Worm (Caenorhabditis elegans) whole organism, L1 larva: Measurements from ENCODE around the gene C49F5.8.
A peak's percentile ranks its signal among the peaks of the same experiment; 100 is the strongest.

Experiments
- C34B4.2 ChIP-seq: sonication (generic microtip); optimal IDR thresholded peaks from 2 replicates; lab custom pipeline; 2017; ENCODE audit warnings: mild to moderate bottlenecking, missing genetic modification characterization, missing compliant biosample characterization
- aly-2 ChIP-seq: fragments of 150-350 bp; optimal IDR thresholded peaks from 2 replicates; lab custom pipeline; 2014; ENCODE audit warnings: missing biosample characterization, missing genetic modification characterization
- ces-1 ChIP-seq: fragments of 150-350 bp; optimal IDR thresholded peaks from 2 replicates; lab custom pipeline; 2014; ENCODE audit warnings: missing biosample characterization, missing genetic modification reagents, missing genetic modification characterization
- efl-1 ChIP-seq, 4 experiments: fragments of 150-350 bp; optimal IDR thresholded peaks in 3 of 4; peaks in 1 of 4; 1 replicate in 1 of 4; 2 replicates in 3 of 4; lab custom pipeline; 2014; ENCODE audit warnings: missing biosample characterization in 2 of 4, missing genetic modification characterization in 2 of 4, missing genetic modification reagents in 2 of 4
- egl-13 ChIP-seq: sonication (generic microtip); optimal IDR thresholded peaks from 2 replicates; lab custom pipeline; 2016; ENCODE audit warnings: missing genotype, missing genetic modification reagents, missing genetic modification characterization, missing compliant biosample characterization
- egl-27 ChIP-seq, 2 experiments: fragments of 150-350 bp in 1 of 2; sonication (generic microtip); optimal IDR thresholded peaks; 3 replicates each; lab custom pipeline; 2017 to 2018; ENCODE audit warnings: missing biosample characterization in 2 of 2, missing genetic modification characterization in 2 of 2, missing genetic modification reagents in 2 of 2
- elt-2 ChIP-seq: sonication (generic microtip); optimal IDR thresholded peaks from 2 replicates; lab custom pipeline; 2016; ENCODE audit warnings: missing genetic modification characterization, mild to moderate bottlenecking, inconsistent platforms, missing compliant biosample characterization, missing genetic modification reagents
- elt-3 ChIP-seq, 6 experiments: fragments of 150-350 bp in 1 of 6; sonication (generic microtip); optimal IDR thresholded peaks; 2 replicates each; lab custom pipeline; 2017 to 2018; ENCODE audit warnings: missing biosample characterization in 6 of 6, missing genetic modification characterization in 6 of 6, inconsistent platforms in 1 of 6
- ets-5 ChIP-seq: fragments of 200-800 bp; sonication (Bioruptor generic); IDR thresholded peaks from 2 replicates; pipeline ENCODE4 v1.3.6; 2022; ENCODE audit warnings: missing genetic modification characterization, missing compliant biosample characterization
- fkh-8 ChIP-seq: sonication (generic microtip); optimal IDR thresholded peaks from 2 replicates; lab custom pipeline; 2016; ENCODE audit warnings: mild to moderate bottlenecking, missing genetic modification characterization, missing compliant biosample characterization
- fos-1 ChIP-seq: fragments of 150-350 bp; optimal IDR thresholded peaks from 2 replicates; lab custom pipeline; 2014; ENCODE audit warnings: missing biosample characterization, missing genetic modification characterization
- grh-1 ChIP-seq: fragments of 200-800 bp; sonication (Bioruptor generic); IDR thresholded peaks from 2 replicates; pipeline ENCODE4 v1.3.6; 2022; ENCODE audit warnings: missing genetic modification reagents, missing genetic modification characterization, missing compliant biosample characterization
- hlh-17 ChIP-seq: fragments of 200-800 bp; sonication (Bioruptor generic); optimal IDR thresholded peaks from 2 replicates; lab custom pipeline; 2018; ENCODE audit warnings: missing genetic modification characterization, mild to moderate bottlenecking, missing compliant biosample characterization, moderate library complexity, borderline replicate concordance
- hpl-2 ChIP-seq: fragments of 150-350 bp; optimal IDR thresholded peaks from 2 replicates; lab custom pipeline; 2014; ENCODE audit warnings: missing biosample characterization, missing genetic modification reagents, missing genetic modification characterization
- irx-1 ChIP-seq: sonication (generic microtip); optimal IDR thresholded peaks from 2 replicates; lab custom pipeline; 2016; ENCODE audit warnings: missing genetic modification characterization, missing compliant biosample characterization
- lin-14 ChIP-seq: fragments of 200-800 bp; sonication (Bioruptor generic); optimal IDR thresholded peaks from 2 replicates; lab custom pipeline; 2018; ENCODE audit warnings: mild to moderate bottlenecking, missing genetic modification characterization, moderate library complexity, missing compliant biosample characterization
- lin-35 ChIP-seq, 2 experiments: fragments of 150-350 bp; optimal IDR thresholded peaks; 2 replicates each; lab custom pipeline; 2014; ENCODE audit warnings: missing biosample characterization in 2 of 2, missing genetic modification characterization in 2 of 2, missing genetic modification reagents in 2 of 2
- lir-3 ChIP-seq: sonication (generic microtip); optimal IDR thresholded peaks from 2 replicates; lab custom pipeline; 2016; ENCODE audit warnings: mild to moderate bottlenecking, missing genetic modification characterization, moderate library complexity, missing compliant biosample characterization; ENCODE audit not compliant: poor library complexity
- lsy-2 ChIP-seq, 2 experiments: fragments of 150-350 bp; optimal IDR thresholded peaks; 2 replicates each; lab custom pipeline; 2014; ENCODE audit warnings: missing biosample characterization in 2 of 2, missing genetic modification characterization in 2 of 2
- mab-9 ChIP-seq: fragments of 200-800 bp; sonication (Bioruptor generic); IDR thresholded peaks from 2 replicates; pipeline ENCODE4 v1.3.6; 2022; ENCODE audit warnings: missing genetic modification reagents, missing genetic modification characterization, missing compliant biosample characterization
- mef-2 ChIP-seq: fragments of 150-350 bp; optimal IDR thresholded peaks from 2 replicates; lab custom pipeline; 2014; ENCODE audit warnings: missing biosample characterization, missing genetic modification characterization
- nhr-11 ChIP-seq: fragments of 150-350 bp; optimal IDR thresholded peaks from 2 replicates; lab custom pipeline; 2014; ENCODE audit warnings: missing biosample characterization, missing genetic modification characterization
- nhr-20 ChIP-seq: sonication (generic microtip); optimal IDR thresholded peaks from 2 replicates; lab custom pipeline; 2016; ENCODE audit warnings: mild to moderate bottlenecking, missing genetic modification characterization, missing compliant biosample characterization
- nhr-237 ChIP-seq: fragments of 150-350 bp; optimal IDR thresholded peaks from 2 replicates; lab custom pipeline; 2014; ENCODE audit warnings: missing biosample characterization, missing genetic modification characterization
- nhr-71 ChIP-seq: sonication (generic microtip); optimal IDR thresholded peaks from 2 replicates; lab custom pipeline; 2016; ENCODE audit warnings: mild to moderate bottlenecking, missing genetic modification characterization, moderate library complexity, missing compliant biosample characterization
- nhr-85 ChIP-seq: sonication (generic microtip); peaks from one replicate; lab custom pipeline; 2016; ENCODE audit warnings: missing genetic modification characterization, inconsistent platforms, missing compliant biosample characterization
- pag-3 ChIP-seq: sonication (generic microtip); optimal IDR thresholded peaks from 2 replicates; lab custom pipeline; 2017; ENCODE audit warnings: missing genetic modification characterization, mild to moderate bottlenecking, missing compliant biosample characterization, antibody characterized with exemption, borderline replicate concordance; ENCODE audit not compliant: insufficient read depth
- pqm-1 ChIP-seq: sonication (generic microtip); optimal IDR thresholded peaks from 3 replicates; lab custom pipeline; 2017; ENCODE audit warnings: missing biosample characterization, missing genetic modification characterization
- rnt-1 ChIP-seq: sonication (generic microtip); optimal IDR thresholded peaks from 2 replicates; lab custom pipeline; 2016; ENCODE audit warnings: mild to moderate bottlenecking, missing genetic modification characterization, moderate library complexity, missing compliant biosample characterization
- snpc-4 ChIP-seq: fragments of 150-350 bp; optimal IDR thresholded peaks from 2 replicates; lab custom pipeline; 2014; ENCODE audit warnings: missing biosample characterization, missing genetic modification characterization
- sup-37 ChIP-seq: fragments of 200-800 bp; sonication (Bioruptor generic); optimal IDR thresholded peaks from 2 replicates; lab custom pipeline; 2018; ENCODE audit warnings: mild to moderate bottlenecking, missing genetic modification characterization, missing compliant biosample characterization
- swsn-7 ChIP-seq: sonication (generic microtip); optimal IDR thresholded peaks from 2 replicates; lab custom pipeline; 2016; ENCODE audit warnings: missing genetic modification characterization, missing compliant biosample characterization
- tlp-1 ChIP-seq: fragments of 150-350 bp; optimal IDR thresholded peaks from 2 replicates; lab custom pipeline; 2014; ENCODE audit warnings: missing biosample characterization, missing genetic modification characterization
- zag-1 ChIP-seq: fragments of 150-350 bp; optimal IDR thresholded peaks from 2 replicates; lab custom pipeline; 2014; ENCODE audit warnings: missing biosample characterization, missing genetic modification characterization
- ztf-11 ChIP-seq, 2 experiments: sonication (generic microtip); optimal IDR thresholded peaks; 2 replicates each; lab custom pipeline; 2016 to 2017; ENCODE audit warnings: missing genetic modification characterization in 2 of 2, missing biosample characterization in 1 of 2, missing compliant biosample characterization in 1 of 2

The C49F5.8 gene

DNA sequence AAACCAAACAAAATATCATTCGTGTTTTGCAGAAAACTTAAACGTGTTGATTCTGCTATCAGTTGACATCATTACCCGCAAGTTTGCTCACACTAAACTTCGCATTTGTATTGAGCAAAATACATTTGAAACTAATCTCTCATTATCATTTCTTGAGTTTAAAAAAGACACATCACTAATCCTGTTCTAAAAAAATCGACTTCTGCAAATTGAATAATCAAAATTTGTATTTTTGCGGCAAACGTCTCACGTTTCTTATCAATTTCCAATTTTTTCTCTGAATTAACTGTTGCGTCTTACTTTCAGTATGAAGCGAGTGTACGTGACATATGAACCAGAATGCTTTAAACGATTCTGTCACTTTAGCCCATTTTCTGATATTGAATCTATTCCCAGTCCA, at the start of gene C49F5.8:
C49F5.8 (plus strand) TSS at position 301 of the 400 bp plus-strand sequence.
- TF ChIP-seq elt-2 (peak; percentile 18), sup-37 (GFP tag; lab: Kevin White, UChicago) (no peak)

DNA sequence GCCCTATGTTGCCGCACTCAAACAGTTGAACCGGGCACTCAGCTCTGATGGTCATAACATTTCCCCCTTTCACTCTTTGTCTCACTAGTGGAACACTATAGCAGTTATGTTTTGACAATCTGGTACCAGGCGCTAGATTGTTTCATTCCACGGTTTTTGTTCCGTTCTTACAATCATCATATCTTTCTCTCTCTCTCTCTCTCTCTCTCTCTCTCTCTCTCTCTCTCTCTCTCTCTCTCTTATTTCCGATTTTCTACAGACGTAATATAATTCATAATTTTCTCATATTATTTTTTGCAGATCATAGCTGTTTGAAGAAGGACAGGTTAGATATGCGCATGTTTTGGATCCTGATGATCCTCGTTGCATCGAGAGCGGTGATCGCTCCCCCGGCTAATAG, 46.1 kb upstream of the C49F5.8 start, which contains the start of gene Y62H9A.12:
Y62H9A.12 (plus strand) TSS at position 301 of the 400 bp plus-strand sequence.
- no peak for TF ChIP-seq egl-13
- TF ChIP-seq irx-1 (tag; lab: Kevin White, UChicago): no peak
- no peak for TF ChIP-seq ces-1
- no peak for TF ChIP-seq pag-3 (tag; lab: Kevin White, UChicago)
- TF ChIP-seq rnt-1 (tag; lab: Kevin White, UChicago): no peak
- no peak for TF ChIP-seq lin-35 (GFP tag; optimal IDR thresholded peaks at IDR 0.05; lab: Kevin White, UChicago)
- no peak for TF ChIP-seq fkh-8 (tag; lab: Kevin White, UChicago)
- no peak for TF ChIP-seq grh-1 (GFP tag; lab: Robert Waterston, UW)
- no peak for TF ChIP-seq zag-1
- no peak for TF ChIP-seq swsn-7 (tag; lab: Kevin White, UChicago)
- no peak for TF ChIP-seq elt-3 (tag; optimal IDR thresholded peaks at IDR 0.05; lab: Kevin White, UChicago)
- TF ChIP-seq nhr-237 (tag; lab: Kevin White, UChicago): no peak

DNA sequence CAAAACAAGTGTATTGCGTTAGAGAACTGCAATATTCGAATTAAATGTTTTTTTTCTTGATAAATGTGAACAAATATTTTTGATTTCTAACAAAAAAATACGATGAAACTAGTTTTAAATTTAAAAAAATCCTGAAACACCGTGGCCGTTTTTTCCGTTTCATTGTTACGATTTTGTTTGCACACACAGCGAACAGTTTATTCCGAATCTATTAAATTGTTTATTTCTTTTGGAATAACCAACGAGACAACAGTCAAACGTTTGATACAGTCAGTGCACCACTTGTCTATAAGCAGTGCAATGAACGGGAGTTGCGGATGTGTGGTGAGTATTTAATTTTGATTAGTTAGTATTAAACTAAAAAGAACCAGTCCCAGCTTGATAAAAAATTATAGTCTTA, 43.2 kb upstream of the C49F5.8 start, which contains the start of gene Y62H9A.13:
Y62H9A.13 (plus strand) TSS at position 301 of the 400 bp plus-strand sequence.
- TF ChIP-seq lsy-2 (tag; optimal IDR thresholded peaks at IDR 0.05; lab: Kevin White, UChicago): no peak
- no peak for TF ChIP-seq irx-1 (tag; lab: Kevin White, UChicago)
- no peak for TF ChIP-seq pqm-1 (tag; lab: Kevin White, UChicago)
- no peak for TF ChIP-seq lin-14 (GFP tag; lab: Kevin White, UChicago)
- TF ChIP-seq hlh-17 (GFP tag; lab: Kevin White, UChicago): no peak
- no peak for TF ChIP-seq mef-2 (tag; lab: Kevin White, UChicago)
- no peak for TF ChIP-seq egl-27 (tag; optimal IDR thresholded peaks at IDR 0.05; lab: Kevin White, UChicago)
- TF ChIP-seq mab-9 (GFP tag; lab: Robert Waterston, UW): no peak
- TF ChIP-seq nhr-11: no peak
- no peak for TF ChIP-seq nhr-237 (tag; lab: Kevin White, UChicago)
- no peak for TF ChIP-seq lir-3 (tag; lab: Kevin White, UChicago)
- TF ChIP-seq nhr-71 (tag; lab: Kevin White, UChicago): no peak
- no peak for TF ChIP-seq snpc-4
- TF ChIP-seq C34B4.2 (tag; lab: Kevin White, UChicago): no peak
- no peak for TF ChIP-seq fos-1 (tag; lab: Kevin White, UChicago)
- no peak for TF ChIP-seq hpl-2 (GFP tag; lab: Kevin White, UChicago)
- TF ChIP-seq efl-1 (optimal IDR thresholded peaks at IDR 0.05; lab: Kevin White, UChicago): no peak
- TF ChIP-seq efl-1 (GFP tag; optimal IDR thresholded peaks at IDR 0.05 in 1 of 2; lab: Kevin White, UChicago): no peak
- no peak for TF ChIP-seq ztf-11 (tag; optimal IDR thresholded peaks at IDR 0.05; lab: Kevin White, UChicago)

DNA sequence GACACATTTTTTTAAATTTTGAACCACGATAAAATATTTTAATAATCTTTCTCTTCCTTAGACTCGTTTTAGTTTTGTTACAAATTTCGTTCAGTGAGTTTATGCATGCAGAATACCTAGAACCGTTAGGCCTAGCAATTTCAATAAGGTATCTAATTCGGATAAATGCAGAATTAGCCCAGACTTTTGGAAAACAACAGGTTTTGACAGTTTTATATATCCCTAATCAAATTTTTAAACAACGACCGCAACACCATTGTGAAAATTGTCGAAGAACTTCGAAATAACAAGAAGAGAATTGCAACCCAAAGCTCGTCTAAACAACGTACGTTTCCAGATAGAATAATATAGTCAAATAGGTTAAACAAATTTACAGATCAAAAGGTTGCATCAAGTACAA, 41.9 kb upstream of the C49F5.8 start, which contains the start of gene Y62H9A.16:
Y62H9A.16 (plus strand) TSS at position 301 of the 400 bp plus-strand sequence.
- TF ChIP-seq tlp-1 (tag; lab: Kevin White, UChicago) (no peak), zag-1 (no peak), ets-5 (no peak), aly-2 (tag; lab: Kevin White, UChicago) (no peak), irx-1 (tag; lab: Kevin White, UChicago) (no peak), egl-27 (tag; optimal IDR thresholded peaks at IDR 0.05; lab: Kevin White, UChicago) (no peak), nhr-20 (tag; lab: Kevin White, UChicago) (no peak), nhr-85 (tag; lab: Kevin White, UChicago) (no peak)
